Fruit fly (Drosophila melanogaster): ENCODE results near the gene CG7824.
A peak's percentile ranks its signal among the peaks of the same experiment; 100 is the strongest.

Gene CG7824

dm6 chr3R:29868676-29869349 is 10.1 kb upstream of the CG7824 start, which contains the start of gene Zip99C (continued):
- no peak for TF ChIP-seq CG7928 (GFP tag; optimal IDR thresholded peaks at IDR 0.05)
- TF ChIP-seq hbn (GFP tag; IDR thresholded peaks at IDR 0.05; ENCODE audit: partially characterized antibody): peak; percentile 91
- TF ChIP-seq gcm2 (GFP tag; optimal IDR thresholded peaks at IDR 0.05): no peak
- peak; percentile 56 for TF ChIP-seq sug (tag; optimal IDR thresholded peaks at IDR 0.05)
- peak; percentile 30 for TF ChIP-seq Hr3 (GFP tag; optimal IDR thresholded peaks at IDR 0.05)
- TF ChIP-seq so (GFP tag; IDR thresholded peaks at IDR 0.05): no peak
- TF ChIP-seq Ptx1 (GFP tag; IDR thresholded peaks at IDR 0.05): 0 out of 2 replicates have a peak, but pooled peaks have one; percentile 34
- peak; percentile 12 for TF ChIP-seq dmrt11E (tag; optimal IDR thresholded peaks at IDR 0.05)
- TF ChIP-seq grn (GFP tag; optimal IDR thresholded peaks at IDR 0.05): no peak
- peak; percentile 90 for TF ChIP-seq Dp (GFP tag; optimal IDR thresholded peaks at IDR 0.05)
- TF ChIP-seq Six4 (GFP tag; optimal IDR thresholded peaks at IDR 0.05): no peak
- TF ChIP-seq CG12391 (tag; optimal IDR thresholded peaks at IDR 0.05): peak; percentile 65
- TF ChIP-seq CG7357 (GFP tag; IDR thresholded peaks at IDR 0.05): no peak
- TF ChIP-seq Oli (tag; optimal IDR thresholded peaks at IDR 0.05): no peak
- TF ChIP-seq CG7963 (GFP tag; IDR thresholded peaks at IDR 0.05; ENCODE audit: partially characterized antibody): peak; percentile 59; the same call in 2 of the 3 replicates
- peak; percentile 41 for TF ChIP-seq zfh2 (GFP tag; optimal IDR thresholded peaks at IDR 0.05)
- TF ChIP-seq Deaf1 (tag; optimal IDR thresholded peaks at IDR 0.05): no peak
- no peak for TF ChIP-seq CG11504 (tag; optimal IDR thresholded peaks at IDR 0.05)
- TF ChIP-seq CG3281 (GFP tag; optimal IDR thresholded peaks at IDR 0.05): peak; percentile 18
- peak; percentile 51; the same call in 1 of the 2 replicates for TF ChIP-seq ranshi (GFP tag; IDR thresholded peaks at IDR 0.05)
- no peak for TF ChIP-seq E2f1 (GFP tag; IDR thresholded peaks at IDR 0.05)
- no peak for TF ChIP-seq CG2875 (GFP tag; optimal IDR thresholded peaks at IDR 0.05)
- TF ChIP-seq NfI (GFP tag; optimal IDR thresholded peaks at IDR 0.05): no peak
- TF ChIP-seq gce (GFP tag; IDR thresholded peaks at IDR 0.05): no peak
- no peak for TF ChIP-seq ash1 (GFP tag; optimal IDR thresholded peaks at IDR 0.05)
- TF ChIP-seq D19A (tag; optimal IDR thresholded peaks at IDR 0.05): no peak
- peak; percentile 93 for TF ChIP-seq Sry-δ (GFP tag; optimal IDR thresholded peaks at IDR 0.05)
- TF ChIP-seq CG18262 (tag; optimal IDR thresholded peaks at IDR 0.05): peak; percentile 18
- TF ChIP-seq Fer1 (GFP tag; optimal IDR thresholded peaks at IDR 0.05): peak; percentile 11
- TF ChIP-seq ab (GFP tag; optimal IDR thresholded peaks at IDR 0.05): no peak
- TF ChIP-seq NC2α (GFP tag; optimal IDR thresholded peaks at IDR 0.05): no peak
- peak; percentile 9 for TF ChIP-seq tup (GFP tag; optimal IDR thresholded peaks at IDR 0.05)
- no peak for TF ChIP-seq CG17385 (GFP tag; optimal IDR thresholded peaks at IDR 0.05)
- TF ChIP-seq nerfin-2 (GFP tag; IDR thresholded peaks at IDR 0.05; ENCODE audit: partially characterized antibody): peak; percentile 70
- TF ChIP-seq corto (GFP tag; optimal IDR thresholded peaks at IDR 0.05): peak; percentile 25
- no peak for TF ChIP-seq bowl (GFP tag; IDR thresholded peaks at IDR 0.05)
- peak; percentile 93 for TF ChIP-seq phol (tag; optimal IDR thresholded peaks at IDR 0.05)
- TF ChIP-seq CG34224 (GFP tag; IDR thresholded peaks at IDR 0.05; ENCODE audit: partially characterized antibody): peak; percentile 85
- TF ChIP-seq gsb-n (tag; optimal IDR thresholded peaks at IDR 0.05): peak; percentile 29
- TF ChIP-seq aop (GFP tag; IDR thresholded peaks at IDR 0.05): no peak
- no peak for TF ChIP-seq toy (GFP tag; IDR thresholded peaks at IDR 0.05)
- TF ChIP-seq lilli (GFP tag; optimal IDR thresholded peaks at IDR 0.05): peak; percentile 66
- TF ChIP-seq Camta (GFP tag; optimal IDR thresholded peaks at IDR 0.05): no peak
- no peak for TF ChIP-seq ase (GFP tag; IDR thresholded peaks at IDR 0.05)
- no peak for TF ChIP-seq CG6654 (GFP tag; optimal IDR thresholded peaks at IDR 0.05)
- TF ChIP-seq MESR4 (GFP tag; optimal IDR thresholded peaks at IDR 0.05): peak; percentile 35
- no peak for TF ChIP-seq CG4854 (GFP tag; optimal IDR thresholded peaks at IDR 0.05)
- TF ChIP-seq Xbp1 (GFP tag; optimal IDR thresholded peaks at IDR 0.05): peak; percentile 49
- no peak for TF ChIP-seq CG31388 (GFP tag; optimal IDR thresholded peaks at IDR 0.05)
- peak; percentile 35 for TF ChIP-seq Vsx1 (GFP tag; optimal IDR thresholded peaks at IDR 0.05)
